Worm (Caenorhabditis elegans) whole organism, early embryonic: ENCODE results near the gene unc-6.

Experiments used
- ama-1 ChIP-seq: fragments of 150-350 bp; optimal IDR thresholded peaks from 2 replicates; lab custom pipeline; 2014
- ceh-13 ChIP-seq: fragments of 200-800 bp; sonication (Bioruptor generic); optimal IDR thresholded peaks from 2 replicates; lab custom pipeline; 2018; ENCODE audit warnings: mild to moderate bottlenecking, missing genetic modification characterization, missing compliant biosample characterization
- flt-1 ChIP-seq: fragments of 200-800 bp; sonication (Bioruptor generic); IDR thresholded peaks from 2 replicates; pipeline ENCODE4 v1.3.6; 2022; ENCODE audit warnings: missing genetic modification characterization, missing compliant biosample characterization
- sea-1 ChIP-seq: fragments of 200-800 bp; sonication (Bioruptor generic); conservative IDR thresholded peaks from 2 replicates; pipeline ENCODE4 v1.3.6; 2022; ENCODE audit warnings: missing genetic modification characterization, missing compliant biosample characterization

DNA sequence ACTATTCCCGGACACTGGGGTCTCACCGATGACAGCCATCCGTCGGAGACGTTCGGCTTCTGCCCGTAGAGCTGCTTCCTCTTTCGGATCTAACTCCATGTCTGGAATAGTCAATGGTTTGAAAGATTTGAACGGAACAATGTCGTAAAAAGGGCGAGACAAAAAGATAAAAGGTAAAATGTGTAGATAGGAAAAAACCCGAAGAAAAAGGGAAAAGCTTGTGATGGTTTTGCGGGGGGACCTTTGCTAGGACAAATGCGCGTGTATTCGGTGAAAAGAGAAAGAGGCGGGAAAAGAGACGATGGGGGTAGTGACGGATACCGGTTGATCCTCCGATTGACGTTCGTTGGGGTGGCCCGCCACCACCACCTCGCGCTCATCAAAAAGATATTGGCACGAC, 12.0 kb upstream of the unc-6 start, which contains the start of gene col-173:
- TF ChIP-seq sea-1 (GFP tag; lab: Robert Waterston, UW) (no peak), flt-1 (GFP tag; lab: Robert Waterston, UW) (no peak), ama-1 (lab: Kevin White, UChicago) (no peak), ceh-13 (GFP tag; lab: Kevin White, UChicago) (no peak)
